Fruit fly (Drosophila melanogaster): ENCODE results near the gene chrb.

dm6 chr3L:11522613-11523012 lies 35.3 kb downstream of the chrb start, which contains the start of the genes CG11714 and Fuca:
- TF ChIP-seq rgr (GFP tag; optimal IDR thresholded peaks at IDR 0.05) (no peak), Vsx2 (GFP tag; optimal IDR thresholded peaks at IDR 0.05; ENCODE audit: partially characterized antibody) (no peak), dmrt93B (GFP tag; optimal IDR thresholded peaks at IDR 0.05) (no peak), psq (GFP tag; optimal IDR thresholded peaks at IDR 0.05) (no peak), usp (GFP tag; optimal IDR thresholded peaks at IDR 0.05) (no peak), woc (GFP tag; optimal IDR thresholded peaks at IDR 0.05) (no peak), Myc (optimal IDR thresholded peaks at IDR 0.05) (no peak), Hnf4 (GFP tag; optimal IDR thresholded peaks at IDR 0.05) (no peak), N (GFP tag; optimal IDR thresholded peaks at IDR 0.05) (no peak), CG9705 (GFP tag; optimal IDR thresholded peaks at IDR 0.05) (no peak), Jra (GFP tag; optimal IDR thresholded peaks at IDR 0.05) (no peak), pan (optimal IDR thresholded peaks at IDR 0.05) (no peak), Dfd (GFP tag; optimal IDR thresholded peaks at IDR 0.05) (no peak), fru (GFP tag; optimal IDR thresholded peaks at IDR 0.05) (no peak)
